Worm (Caenorhabditis elegans): ENCODE data around the gene srh-277.

DNA sequence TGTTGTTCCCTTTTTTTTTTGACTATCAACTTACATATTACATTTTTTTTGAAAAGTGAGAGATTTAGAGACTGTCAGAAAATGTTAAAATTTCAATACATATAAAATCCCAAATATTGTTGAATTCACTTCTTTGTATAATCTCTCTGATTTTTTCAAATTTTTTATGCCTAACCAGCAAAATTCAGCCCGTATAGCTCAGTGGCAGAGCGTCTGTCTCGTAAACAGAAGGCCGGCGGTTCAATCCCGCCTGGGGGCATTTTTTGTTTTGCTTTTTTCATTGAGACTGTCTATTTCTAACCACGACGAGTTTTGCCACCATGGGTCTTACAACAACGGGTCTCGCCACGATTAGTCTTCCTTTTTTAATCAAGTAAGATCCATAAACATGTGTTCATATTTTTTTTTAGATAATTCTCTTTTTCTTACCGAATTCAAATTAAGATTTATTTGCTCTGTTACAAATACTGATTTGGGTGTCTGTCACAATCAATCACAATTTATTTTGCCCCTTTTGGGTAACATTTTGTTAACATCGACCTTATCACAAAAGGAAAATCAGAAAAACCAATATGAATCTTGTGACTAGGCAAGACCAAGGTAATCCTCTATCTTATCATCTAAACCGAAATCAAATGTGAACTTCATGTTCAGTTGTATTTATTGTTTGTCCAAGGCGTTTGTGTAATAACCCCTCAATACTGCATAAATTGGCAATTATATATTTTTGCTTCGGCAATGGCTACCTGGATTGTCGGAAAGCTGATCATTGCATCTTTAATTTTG lies 36.1 kb downstream of the srh-277 start, which contains the start of gene glc-1:
- no peak for TF ChIP-seq mec-3 (tag; optimal IDR thresholded peaks at IDR 0.05; ENCODE audit: borderline replicate concordance)
- TF ChIP-seq pha-4 (tag; optimal IDR thresholded peaks at IDR 0.05) = no peak
- no peak for TF ChIP-seq Y22D7AL.16 (tag; optimal IDR thresholded peaks at IDR 0.05)
- no peak for TF ChIP-seq nhr-232 (tag; optimal IDR thresholded peaks at IDR 0.05)
- TF ChIP-seq ztf-16 (tag; optimal IDR thresholded peaks at IDR 0.05) = no peak
- TF ChIP-seq nhr-11 (tag; optimal IDR thresholded peaks at IDR 0.05) = no peak
- no peak for TF ChIP-seq K02D7.2 (tag; optimal IDR thresholded peaks at IDR 0.05)
- no peak for TF ChIP-seq syd-9 (tag; optimal IDR thresholded peaks at IDR 0.05)
- no peak for TF ChIP-seq pat-9 (tag; optimal IDR thresholded peaks at IDR 0.05)
- no peak for TF ChIP-seq ama-1 (optimal IDR thresholded peaks at IDR 0.05)
- no peak for TF ChIP-seq nfya-1 (tag; optimal IDR thresholded peaks at IDR 0.05)
- no peak for TF ChIP-seq tbx-2 (tag; optimal IDR thresholded peaks at IDR 0.05)
